Worm (Caenorhabditis elegans): Measurements from ENCODE around the gene Y80D4G.2.

Y80D4G.2 gene

ce11 chrIII:7642015-7642414 is 47.6 kb upstream of the Y80D4G.2 start (continued):
- TF ChIP-seq ceh-45 (GFP tag; IDR thresholded peaks at IDR 0.05) (no peak), ref-2 (tag; optimal IDR thresholded peaks at IDR 0.05) (no peak), tbx-2 (tag; optimal IDR thresholded peaks at IDR 0.05) (peak; percentile 60), nhr-11 (tag; optimal IDR thresholded peaks at IDR 0.05) (no peak), syd-9 (tag; optimal IDR thresholded peaks at IDR 0.05) (no peak), T23F11.4 (GFP tag; optimal IDR thresholded peaks at IDR 0.05) (peak; percentile 9), pha-2 (tag; optimal IDR thresholded peaks at IDR 0.05) (no peak), F13H6.1 (tag; optimal IDR thresholded peaks at IDR 0.05) (no peak), lin-11 (tag; optimal IDR thresholded peaks at IDR 0.05) (peak; percentile 21), che-1 (tag; optimal IDR thresholded peaks at IDR 0.05) (peak; percentile 17), sox-4 (tag; optimal IDR thresholded peaks at IDR 0.05) (peak; percentile 41), K02D7.2 (tag; optimal IDR thresholded peaks at IDR 0.05) (no peak)

- TF ChIP-seq ceh-31 (tag; optimal IDR thresholded peaks at IDR 0.05) (no peak), pha-4 (tag; optimal IDR thresholded peaks at IDR 0.05) (no peak)
Measured at ce11 chrIII:7641337-7641736, 47.0 kb upstream of the Y80D4G.2 start.

- TF ChIP-seq eyg-1 (tag; optimal IDR thresholded peaks at IDR 0.05) = no peak
- TF ChIP-seq K02D7.2 (tag; optimal IDR thresholded peaks at IDR 0.05) = no peak
- no peak for TF ChIP-seq ets-4 (tag; optimal IDR thresholded peaks at IDR 0.05)
- TF ChIP-seq pha-4 (tag; optimal IDR thresholded peaks at IDR 0.05) = no peak
- no peak for TF ChIP-seq mec-3 (tag; optimal IDR thresholded peaks at IDR 0.05; ENCODE audit: borderline replicate concordance)
- TF ChIP-seq pat-9 (tag; optimal IDR thresholded peaks at IDR 0.05) = no peak
- no peak for TF ChIP-seq ama-1 (optimal IDR thresholded peaks at IDR 0.05)
Measured at ce11 chrIII:7625086-7625485, 30.7 kb upstream of the Y80D4G.2 start, which contains the start of gene fbn-1. Gene fbn-1, plus strand, starts transcription at chrIII:7625386.

ce11 chrIII:7622922-7623321 is 28.5 kb upstream of the Y80D4G.2 start:
- TF ChIP-seq ceh-31 (tag; optimal IDR thresholded peaks at IDR 0.05) = no peak
- TF ChIP-seq ttx-3 (tag; optimal IDR thresholded peaks at IDR 0.05) = no peak
- TF ChIP-seq C38D4.7 (GFP tag; optimal IDR thresholded peaks at IDR 0.05) = no peak
- no peak for TF ChIP-seq eyg-1 (tag; optimal IDR thresholded peaks at IDR 0.05)
- no peak for TF ChIP-seq zip-5 (tag; optimal IDR thresholded peaks at IDR 0.05)
- TF ChIP-seq pat-9 (tag; optimal IDR thresholded peaks at IDR 0.05) = no peak
- TF ChIP-seq che-1 (tag; optimal IDR thresholded peaks at IDR 0.05) = no peak
- TF ChIP-seq ahr-1 (tag; optimal IDR thresholded peaks at IDR 0.05) = no peak
- TF ChIP-seq pha-4 (tag; optimal IDR thresholded peaks at IDR 0.05) = no peak

ce11 chrIII:7621355-7621754 is 27.0 kb upstream of the Y80D4G.2 start:
- TF ChIP-seq sdc-2 (tag; optimal IDR thresholded peaks at IDR 0.05) = no peak
- TF ChIP-seq pha-2 (tag; optimal IDR thresholded peaks at IDR 0.05) = no peak
- TF ChIP-seq hlh-15 (tag; optimal IDR thresholded peaks at IDR 0.05) = no peak

- TF ChIP-seq ceh-34 (tag; optimal IDR thresholded peaks at IDR 0.05) (no peak), eyg-1 (tag; optimal IDR thresholded peaks at IDR 0.05) (no peak), ets-4 (tag; optimal IDR thresholded peaks at IDR 0.05) (no peak), pha-4 (tag; optimal IDR thresholded peaks at IDR 0.05) (no peak), ceh-31 (tag; optimal IDR thresholded peaks at IDR 0.05) (no peak), sdc-2 (tag; optimal IDR thresholded peaks at IDR 0.05) (no peak), elt-4 (tag; optimal IDR thresholded peaks at IDR 0.05) (no peak), unc-55 (GFP tag; optimal IDR thresholded peaks at IDR 0.05) (no peak), nhr-232 (tag; optimal IDR thresholded peaks at IDR 0.05) (no peak)
Measured at ce11 chrIII:7619846-7620245, 25.5 kb upstream of the Y80D4G.2 start.

ce11 chrIII:7618294-7618693 is 23.9 kb upstream of the Y80D4G.2 start:
- TF ChIP-seq ahr-1 (tag; optimal IDR thresholded peaks at IDR 0.05) (no peak), hlh-6 (tag; optimal IDR thresholded peaks at IDR 0.05) (no peak), ceh-14 (tag; optimal IDR thresholded peaks at IDR 0.05) (no peak)

Data from whole organism, late embryonic.